Worm (Caenorhabditis elegans): ENCODE results near the gene nhr-138.

ce11 chrIV:9690644-9691043 is 34.4 kb upstream of the nhr-138 start, which contains the start of gene sdz-36:
- TF ChIP-seq ceh-34 (tag; optimal IDR thresholded peaks at IDR 0.05) (no peak), ceh-14 (tag; optimal IDR thresholded peaks at IDR 0.05) (no peak)

Measured in whole organism, late embryonic.